Worm (Caenorhabditis elegans) whole organism, midembryonic: ENCODE measurements around the gene unc-6.

ENCODE experiments used
- T22C8.4 ChIP-seq: fragments of 200-800 bp; sonication (Bioruptor generic); IDR thresholded peaks from 2 replicates; pipeline ENCODE4 v1.3.6; 2022; ENCODE audit warnings: missing genetic modification characterization, missing compliant biosample characterization
- flt-1 ChIP-seq: fragments of 200-800 bp; sonication (Bioruptor generic); IDR thresholded peaks from 2 replicates; pipeline ENCODE4 v1.3.6; 2022; ENCODE audit warnings: missing genetic modification characterization, missing compliant biosample characterization
- klf-2 ChIP-seq: fragments of 200-800 bp; sonication (Bioruptor generic); conservative IDR thresholded peaks from 2 replicates; pipeline ENCODE4 v1.3.6; 2022; ENCODE audit warnings: missing genetic modification reagents, missing genetic modification characterization, missing compliant biosample characterization
- ref-1 ChIP-seq: fragments of 200-800 bp; sonication (Bioruptor generic); conservative IDR thresholded peaks from 2 replicates; pipeline ENCODE4 v1.3.6; 2022; ENCODE audit warnings: missing genetic modification reagents, missing genetic modification characterization, missing compliant biosample characterization

DNA sequence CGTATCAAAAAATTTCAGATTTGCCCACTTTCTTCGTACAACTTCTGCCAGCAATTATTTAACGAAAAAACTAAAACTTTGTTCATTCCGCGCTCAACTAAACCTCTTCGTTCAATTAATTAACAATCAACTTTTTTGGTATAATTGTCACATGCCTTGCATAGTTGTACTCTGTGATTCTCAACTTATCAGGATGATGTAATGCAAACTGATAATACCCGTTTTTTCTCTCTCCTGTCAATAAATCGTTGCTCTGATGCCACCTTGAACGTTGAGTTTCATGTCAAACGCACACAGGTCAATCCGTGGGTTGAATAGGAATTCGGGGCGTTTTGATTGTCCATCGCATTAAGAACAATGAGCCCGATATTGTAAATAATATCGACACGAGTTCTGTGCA is 16.1 kb downstream of the unc-6 start:
- TF ChIP-seq klf-2 (GFP tag; lab: Robert Waterston, UW) (no peak), T22C8.4 (GFP tag; lab: Robert Waterston, UW) (no peak), flt-1 (GFP tag; lab: Robert Waterston, UW) (no peak), ref-1 (GFP tag; lab: Robert Waterston, UW) (no peak)
